Fruit fly (Drosophila melanogaster): ENCODE measurements around the gene CG33796.

DNA sequence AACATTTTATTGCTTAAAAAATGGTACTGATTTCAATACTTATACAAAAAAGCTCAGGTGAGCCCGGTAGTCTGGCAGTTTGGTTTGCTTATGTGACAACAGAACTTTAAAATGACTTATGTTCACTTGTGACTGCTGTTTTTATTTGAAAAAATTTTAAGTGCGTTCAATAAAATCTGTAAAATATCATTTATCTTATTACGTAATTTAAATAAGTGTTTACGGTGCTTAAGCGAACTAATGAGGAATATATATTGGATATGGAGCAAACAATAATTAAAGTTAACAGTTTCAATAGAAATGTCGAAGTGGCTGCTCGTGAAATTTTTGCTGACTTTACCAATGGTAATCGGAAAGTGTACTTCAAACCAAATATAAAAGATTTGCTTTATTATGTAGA lies 31.1 kb upstream of the CG33796 start, which contains the start of gene dls:
- no peak for TF ChIP-seq usp (GFP tag; optimal IDR thresholded peaks at IDR 0.05)
- no peak for TF ChIP-seq pan (optimal IDR thresholded peaks at IDR 0.05)
- TF ChIP-seq Dll (optimal IDR thresholded peaks at IDR 0.05), result no peak

Data from whole organism.